Fruit fly (Drosophila melanogaster): ENCODE data around the gene CG14421.

CG14421 gene

dm6 chrX:2919742-2920141, 21.5 kb upstream of the CG14421 start, which contains the start of gene CG3588 (continued):
- TF ChIP-seq grau (tag; optimal IDR thresholded peaks at IDR 0.05) (peak; percentile 71), CG5180 (GFP tag; optimal IDR thresholded peaks at IDR 0.05) (no peak), eyg (GFP tag; optimal IDR thresholded peaks at IDR 0.05) (peak; percentile 55), ems (GFP tag; optimal IDR thresholded peaks at IDR 0.05) (peak; percentile 67), Jarid2 (GFP tag; optimal IDR thresholded peaks at IDR 0.05) (peak; percentile 28), Hand (GFP tag; optimal IDR thresholded peaks at IDR 0.05) (peak; percentile 29), Sox100B (GFP tag; optimal IDR thresholded peaks at IDR 0.05) (peak; percentile 44), ssp (GFP tag; IDR thresholded peaks at IDR 0.05) (0 out of 2 replicates have a peak, but pooled peaks have one; percentile 5), CkIIα-i1 (GFP tag; IDR thresholded peaks at IDR 0.05) (0 out of 2 replicates have a peak, but pooled peaks have one; percentile 28), ATbp (GFP tag; optimal IDR thresholded peaks at IDR 0.05) (peak; percentile 33), CG7928 (GFP tag; optimal IDR thresholded peaks at IDR 0.05) (no peak), CG15269 (tag; optimal IDR thresholded peaks at IDR 0.05) (peak; percentile 81), CG2889 (GFP tag; IDR thresholded peaks at IDR 0.05) (peak; percentile 50; the same call in 1 of the 3 replicates), Stat92E (GFP tag; optimal IDR thresholded peaks at IDR 0.05) (no peak), CG11723 (GFP tag; optimal IDR thresholded peaks at IDR 0.05) (no peak), CG8765 (GFP tag; IDR thresholded peaks at IDR 0.05) (peak; percentile 45; the same call in 1 of the 2 replicates), Oaz (GFP tag; IDR thresholded peaks at IDR 0.05) (peak; percentile 56), Ravus (GFP tag; IDR thresholded peaks at IDR 0.05) (peak; percentile 58), gcm2 (GFP tag; optimal IDR thresholded peaks at IDR 0.05) (peak; percentile 2), ewg (GFP tag; optimal IDR thresholded peaks at IDR 0.05) (no peak), CG12769 (tag; optimal IDR thresholded peaks at IDR 0.05) (peak; percentile 11), CG17359 (tag; optimal IDR thresholded peaks at IDR 0.05) (peak; percentile 64), Fer1 (GFP tag; optimal IDR thresholded peaks at IDR 0.05) (peak; percentile 72), CG3847 (GFP tag; IDR thresholded peaks at IDR 0.05) (peak; percentile 83), CG6175 (GFP tag; IDR thresholded peaks at IDR 0.05) (0 out of 3 replicates have a peak, but pooled peaks have one; percentile 61), CG12219 (GFP tag; optimal IDR thresholded peaks at IDR 0.05) (peak; percentile 43), gce (GFP tag; IDR thresholded peaks at IDR 0.05) (peak; percentile 56; the same call in 1 of the 3 replicates), bowl (GFP tag; IDR thresholded peaks at IDR 0.05) (0 out of 2 replicates have a peak, but pooled peaks have one; percentile 32), kah (GFP tag; optimal IDR thresholded peaks at IDR 0.05) (no peak), Aef1 (GFP tag; IDR thresholded peaks at IDR 0.05) (peak; percentile 80), CG9215 (GFP tag; IDR thresholded peaks at IDR 0.05) (peak; percentile 60), CG6683 (GFP tag; optimal IDR thresholded peaks at IDR 0.05) (peak; percentile 33), Asciz (GFP tag; optimal IDR thresholded peaks at IDR 0.05) (peak; percentile 37), pfk (GFP tag; optimal IDR thresholded peaks at IDR 0.05) (no peak), MTF-1 (GFP tag; optimal IDR thresholded peaks at IDR 0.05; ENCODE audit: borderline replicate concordance) (peak; percentile 21), Adf1 (GFP tag; IDR thresholded peaks at IDR 0.05) (peak; percentile 38; the same call in 1 of the 2 replicates), seq (GFP tag; IDR thresholded peaks at IDR 0.05) (peak; percentile 73), CG6854 (GFP tag; optimal IDR thresholded peaks at IDR 0.05) (peak; percentile 60), CG8281 (tag; optimal IDR thresholded peaks at IDR 0.05) (no peak), Nf-YB (GFP tag; optimal IDR thresholded peaks at IDR 0.05) (peak; percentile 4), CG17612 (GFP tag; IDR thresholded peaks at IDR 0.05) (peak; percentile 65; the same call in 1 of the 2 replicates), CG14050 (GFP tag; IDR thresholded peaks at IDR 0.05) (peak; percentile 59; the same call in 2 of the 3 replicates), eve (GFP tag; optimal IDR thresholded peaks at IDR 0.05) (peak in 1 of 2 experiments; percentile 74), MESR4 (GFP tag; optimal IDR thresholded peaks at IDR 0.05) (no peak), CG1602 (GFP tag; optimal IDR thresholded peaks at IDR 0.05) (peak; percentile 55), maf-S (GFP tag; optimal IDR thresholded peaks at IDR 0.05) (peak; percentile 58), disco-r (GFP tag; optimal IDR thresholded peaks at IDR 0.05) (peak; percentile 54), ap (GFP tag; IDR thresholded peaks at IDR 0.05) (peak; percentile 59; the same call in 1 of the 2 replicates), Neu2 (GFP tag; optimal IDR thresholded peaks at IDR 0.05; ENCODE audit: borderline replicate concordance) (no peak), pb (GFP tag; optimal IDR thresholded peaks at IDR 0.05) (peak; percentile 62)
